Fruit fly (Drosophila melanogaster): ENCODE results near the gene Dus4.

Dus4 gene

DNA sequence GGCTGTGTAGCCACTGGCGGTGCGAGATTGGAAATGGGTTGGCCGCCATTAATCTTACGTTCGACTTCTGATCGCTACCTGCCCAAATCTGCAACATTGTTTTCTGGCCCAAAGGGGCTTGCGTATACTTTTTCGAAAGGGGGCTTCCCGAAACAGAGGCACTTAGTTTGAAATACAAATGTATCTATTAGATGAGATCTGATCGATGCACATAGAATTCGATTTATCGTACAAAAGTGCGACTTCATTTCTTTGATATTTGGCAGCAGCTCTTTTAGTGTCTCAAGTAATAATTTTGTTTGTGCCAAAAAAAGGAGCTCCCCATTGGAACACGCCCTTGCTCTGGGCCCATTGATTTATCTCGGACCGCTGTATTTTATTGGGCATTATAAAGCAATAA, 8.6 kb downstream of the Dus4 start:
- no peak for TF ChIP-seq Adf1 (GFP tag; IDR thresholded peaks at IDR 0.05)
- TF ChIP-seq Atf-2 (GFP tag; optimal IDR thresholded peaks at IDR 0.05), result no peak
- TF ChIP-seq CG12744 (GFP tag; optimal IDR thresholded peaks at IDR 0.05), result no peak
- TF ChIP-seq pan (optimal IDR thresholded peaks at IDR 0.05), result no peak
- no peak for TF ChIP-seq pan (GFP tag; optimal IDR thresholded peaks at IDR 0.05 in 1 of 2, IDR thresholded peaks at IDR 0.05 in 1 of 2)
- no peak for TF ChIP-seq Sox102F (GFP tag; optimal IDR thresholded peaks at IDR 0.05)
- no peak for TF ChIP-seq danr (GFP tag; IDR thresholded peaks at IDR 0.05)
- no peak for TF ChIP-seq CG10209 (GFP tag; optimal IDR thresholded peaks at IDR 0.05)
- no peak for TF ChIP-seq CG6683 (GFP tag; optimal IDR thresholded peaks at IDR 0.05)
- no peak for TF ChIP-seq jigr1 (GFP tag; IDR thresholded peaks at IDR 0.05)
- no peak for TF ChIP-seq disco-r (GFP tag; optimal IDR thresholded peaks at IDR 0.05)
- no peak for TF ChIP-seq CG9437 (GFP tag; optimal IDR thresholded peaks at IDR 0.05)
- no peak for TF ChIP-seq grn (GFP tag; optimal IDR thresholded peaks at IDR 0.05)
- TF ChIP-seq Oaz (GFP tag; IDR thresholded peaks at IDR 0.05), result no peak
- no peak for TF ChIP-seq CG12391 (tag; optimal IDR thresholded peaks at IDR 0.05)

DNA sequence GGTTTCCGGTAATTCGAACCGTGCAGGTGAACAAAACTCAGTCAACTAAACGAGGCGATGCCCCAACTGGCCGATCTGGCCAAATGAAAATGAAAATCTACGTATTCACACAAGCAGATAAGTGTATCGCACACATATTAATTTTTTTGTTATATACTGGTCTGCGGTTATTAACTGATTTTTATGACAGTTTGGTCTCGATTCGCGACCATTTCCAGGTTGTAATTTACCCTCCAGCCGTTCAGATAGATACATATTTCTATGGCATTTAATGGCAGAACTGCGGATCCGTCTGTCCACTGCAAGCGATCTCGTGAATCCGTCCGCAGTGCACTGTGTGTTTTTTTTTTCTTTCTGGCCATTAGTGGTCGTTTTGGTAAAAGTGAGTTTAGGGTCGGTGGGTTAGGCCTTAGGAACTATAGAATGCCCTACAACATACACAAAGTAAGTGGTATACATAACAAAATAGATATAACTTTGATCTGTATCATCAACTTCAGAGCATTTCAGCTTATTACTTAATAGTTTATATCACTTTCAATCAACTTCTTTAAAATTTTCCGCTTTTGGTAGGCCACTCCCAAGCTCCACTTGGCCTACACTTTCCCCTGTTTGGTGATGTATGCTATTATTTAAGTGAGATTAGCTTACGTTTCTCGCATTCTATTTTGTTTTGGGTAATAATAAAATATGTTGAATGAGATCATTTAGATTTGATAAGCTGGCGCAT, 11.2 kb downstream of the Dus4 start, which contains the start of gene CG17572:
TSS of gene CG17572 (minus strand) at position 51 of the 730 bp plus-strand sequence.
- no peak for TF ChIP-seq stwl (tag; optimal IDR thresholded peaks at IDR 0.05)
- TF ChIP-seq corto (GFP tag; optimal IDR thresholded peaks at IDR 0.05), result no peak
- TF ChIP-seq klu (GFP tag; IDR thresholded peaks at IDR 0.05), result no peak
- TF ChIP-seq CG10274 (GFP tag; optimal IDR thresholded peaks at IDR 0.05), result peak; percentile 88
- no peak for TF ChIP-seq aop (GFP tag; IDR thresholded peaks at IDR 0.05)
- peak; percentile 23 for TF ChIP-seq CG11504 (tag; optimal IDR thresholded peaks at IDR 0.05)
- no peak for TF ChIP-seq Doc2 (GFP tag; IDR thresholded peaks at IDR 0.05)
- no peak for TF ChIP-seq sob (GFP tag; IDR thresholded peaks at IDR 0.05)
- TF ChIP-seq seq (GFP tag; IDR thresholded peaks at IDR 0.05), result no peak
- TF ChIP-seq Sox102F (GFP tag; optimal IDR thresholded peaks at IDR 0.05), result peak; percentile 9
- peak; percentile 60 for TF ChIP-seq Blimp-1 (GFP tag; optimal IDR thresholded peaks at IDR 0.05)
- TF ChIP-seq hb (GFP tag; IDR thresholded peaks at IDR 0.05; ENCODE audit: partially characterized antibody), result no peak
- no peak for TF ChIP-seq ham (GFP tag; IDR thresholded peaks at IDR 0.05)
- no peak for TF ChIP-seq CG9817 (tag; optimal IDR thresholded peaks at IDR 0.05)
- no peak for TF ChIP-seq Bdp1 (GFP tag; optimal IDR thresholded peaks at IDR 0.05)
- no peak for TF ChIP-seq CG2199 (GFP tag; IDR thresholded peaks at IDR 0.05)
- no peak for TF ChIP-seq CG10543 (GFP tag; optimal IDR thresholded peaks at IDR 0.05)
- no peak for TF ChIP-seq Stat92E (GFP tag; optimal IDR thresholded peaks at IDR 0.05)
- TF ChIP-seq toy (GFP tag; IDR thresholded peaks at IDR 0.05), result no peak
- no peak for TF ChIP-seq run (tag; optimal IDR thresholded peaks at IDR 0.05)
- TF ChIP-seq nmo (GFP tag; optimal IDR thresholded peaks at IDR 0.05), result peak; percentile 9
- no peak for TF ChIP-seq sna (GFP tag; IDR thresholded peaks at IDR 0.05; ENCODE audit: partially characterized antibody)
- no peak for TF ChIP-seq CG11696 (GFP tag; IDR thresholded peaks at IDR 0.05)
- peak; percentile 9 for TF ChIP-seq phol (tag; optimal IDR thresholded peaks at IDR 0.05)
- TF ChIP-seq sens (GFP tag), result peak; percentile 80
- TF ChIP-seq pros (GFP tag; optimal IDR thresholded peaks at IDR 0.05), result no peak
- no peak for TF ChIP-seq nerfin-2 (GFP tag; IDR thresholded peaks at IDR 0.05; ENCODE audit: partially characterized antibody)

Measured in whole organism, embryonic.